Worm (Caenorhabditis elegans) whole organism, early embryonic: ENCODE measurements around the gene T01C4.8.

Experiments
- B0310.2 ChIP-seq: sonication (generic microtip); optimal IDR thresholded peaks from 2 replicates; lab custom pipeline; 2016; ENCODE audit warnings: mild to moderate bottlenecking, missing genetic modification characterization, missing compliant biosample characterization
- F13C5.2 ChIP-seq: sonication (generic microtip); optimal IDR thresholded peaks from 2 replicates; lab custom pipeline; 2017; ENCODE audit warnings: mild to moderate bottlenecking, missing genetic modification characterization, inconsistent platforms, missing compliant biosample characterization
- aly-1 ChIP-seq: sonication (generic microtip); optimal IDR thresholded peaks from 2 replicates; lab custom pipeline; 2016; ENCODE audit warnings: missing genetic modification characterization, missing compliant biosample characterization
- ama-1 ChIP-seq: fragments of 150-350 bp; optimal IDR thresholded peaks from 2 replicates; lab custom pipeline; 2014
- ceh-13 ChIP-seq: fragments of 200-800 bp; sonication (Bioruptor generic); optimal IDR thresholded peaks from 2 replicates; lab custom pipeline; 2018; ENCODE audit warnings: mild to moderate bottlenecking, missing genetic modification characterization, missing compliant biosample characterization
- ceh-36 ChIP-seq: sonication (generic microtip); optimal IDR thresholded peaks from 2 replicates; lab custom pipeline; 2016; ENCODE audit warnings: missing genetic modification characterization, inconsistent platforms, missing compliant biosample characterization
- ets-7 ChIP-seq: sonication (generic microtip); optimal IDR thresholded peaks from 2 replicates; lab custom pipeline; 2016; ENCODE audit warnings: missing genotype, missing genetic modification characterization, missing compliant biosample characterization
- flt-1 ChIP-seq: fragments of 200-800 bp; sonication (Bioruptor generic); IDR thresholded peaks from 2 replicates; pipeline ENCODE4 v1.3.6; 2022; ENCODE audit warnings: missing genetic modification characterization, missing compliant biosample characterization
- hmbx-1 ChIP-seq: sonication (generic microtip); optimal IDR thresholded peaks from 2 replicates; lab custom pipeline; 2016; ENCODE audit warnings: mild to moderate bottlenecking, missing genetic modification characterization, missing compliant biosample characterization
- hmg-4 ChIP-seq: fragments of 200-800 bp; sonication (Bioruptor generic); optimal IDR thresholded peaks from 2 replicates; lab custom pipeline; 2018; ENCODE audit warnings: mild to moderate bottlenecking, missing genetic modification characterization, missing compliant biosample characterization
- hnd-1 ChIP-seq: sonication (generic microtip); optimal IDR thresholded peaks from 2 replicates; lab custom pipeline; 2016; ENCODE audit warnings: missing genetic modification characterization, missing compliant biosample characterization
- pes-1 ChIP-seq: fragments of 200-800 bp; sonication (Bioruptor generic); IDR thresholded peaks from 2 replicates; pipeline ENCODE4 v1.3.6; 2022; ENCODE audit warnings: missing genetic modification reagents, missing genetic modification characterization, missing compliant biosample characterization
- scrt-1 ChIP-seq: fragments of 200-800 bp; sonication (Bioruptor generic); IDR thresholded peaks from 2 replicates; pipeline ENCODE4 v1.3.6; 2022; ENCODE audit warnings: missing genetic modification characterization, missing compliant biosample characterization
- sea-1 ChIP-seq: fragments of 200-800 bp; sonication (Bioruptor generic); conservative IDR thresholded peaks from 2 replicates; pipeline ENCODE4 v1.3.6; 2022; ENCODE audit warnings: missing genetic modification characterization, missing compliant biosample characterization
- tbx-11 ChIP-seq: fragments of 200-800 bp; sonication (Bioruptor generic); IDR thresholded peaks from 2 replicates; pipeline ENCODE4 v1.3.6; 2022; ENCODE audit warnings: missing genetic modification characterization, missing compliant biosample characterization
- tbx-37 ChIP-seq: fragments of 200-800 bp; sonication (Bioruptor generic); conservative IDR thresholded peaks from 2 replicates; pipeline ENCODE4 v1.3.6; 2022; ENCODE audit warnings: missing genetic modification reagents, missing genetic modification characterization, missing compliant biosample characterization
- tra-4 ChIP-seq: sonication (generic microtip); optimal IDR thresholded peaks from 2 replicates; lab custom pipeline; 2017; ENCODE audit warnings: missing genetic modification characterization, missing compliant biosample characterization

The T01C4.8 gene

ce11 chrV:7096811-7097210 is 32.5 kb downstream of the T01C4.8 start:
- TF ChIP-seq ama-1 (no peak), tbx-11 (GFP tag; lab: Robert Waterston, UW) (no peak)

- no peak for TF ChIP-seq aly-1 (tag; lab: Kevin White, UChicago)
- no peak for TF ChIP-seq sea-1
- no peak for TF ChIP-seq flt-1 (GFP tag; lab: Robert Waterston, UW)
These were observed 33.1 kb downstream of the T01C4.8 start for ce11 chrV:7096129-7096730.

- no peak for TF ChIP-seq B0310.2
- no peak for TF ChIP-seq tbx-37 (GFP tag; lab: Robert Waterston, UW)
- TF ChIP-seq hmg-4 (GFP tag; lab: Kevin White, UChicago): no peak
- no peak for TF ChIP-seq tra-4 (tag; lab: Kevin White, UChicago)
- no peak for TF ChIP-seq scrt-1 (GFP tag; lab: Robert Waterston, UW)
- no peak for TF ChIP-seq tbx-11 (GFP tag; lab: Robert Waterston, UW)
- no peak for TF ChIP-seq F13C5.2 (tag; lab: Kevin White, UChicago)
- no peak for TF ChIP-seq ama-1
- no peak for TF ChIP-seq flt-1 (GFP tag; lab: Robert Waterston, UW)
- TF ChIP-seq ceh-36: no peak
- TF ChIP-seq hnd-1 (tag; lab: Kevin White, UChicago): no peak
- TF ChIP-seq pes-1: no peak
- TF ChIP-seq hmbx-1 (tag; lab: Kevin White, UChicago): no peak
- TF ChIP-seq ets-7 (tag; lab: Kevin White, UChicago): no peak
These were observed 33.9 kb downstream of the T01C4.8 start for ce11 chrV:7095254-7095990.

ce11 chrV:7093720-7094401 is 35.5 kb downstream of the T01C4.8 start, which contains the start of gene nhr-135:
nhr-135 (minus strand) TSS chrV:7093770.
- TF ChIP-seq ets-7 (tag; lab: Kevin White, UChicago): no peak
- TF ChIP-seq ama-1: no peak
- TF ChIP-seq sea-1: no peak
- TF ChIP-seq B0310.2: no peak
- TF ChIP-seq ceh-36: no peak
- TF ChIP-seq flt-1 (GFP tag; lab: Robert Waterston, UW): no peak

ce11 chrV:7091287-7091686 is 38.1 kb downstream of the T01C4.8 start, which contains the start of gene nhr-286:
nhr-286 (minus strand) TSS chrV:7091610.
- TF ChIP-seq scrt-1 (GFP tag; lab: Robert Waterston, UW) (no peak), flt-1 (GFP tag; lab: Robert Waterston, UW) (no peak), ceh-36 (no peak), tbx-37 (GFP tag; lab: Robert Waterston, UW) (no peak), ceh-13 (no peak)

ce11 chrV:7089217-7089616 is 40.1 kb downstream of the T01C4.8 start:
- TF ChIP-seq ceh-36 (no peak), sea-1 (no peak), ets-7 (tag; lab: Kevin White, UChicago) (no peak), tbx-11 (GFP tag; lab: Robert Waterston, UW) (no peak), hnd-1 (tag; lab: Kevin White, UChicago) (no peak), hmbx-1 (tag; lab: Kevin White, UChicago) (no peak), aly-1 (tag; lab: Kevin White, UChicago) (no peak), hmg-4 (GFP tag; lab: Kevin White, UChicago) (no peak), F13C5.2 (tag; lab: Kevin White, UChicago) (no peak), flt-1 (GFP tag; lab: Robert Waterston, UW) (no peak)

ce11 chrV:7087340-7087739 is 42.0 kb downstream of the T01C4.8 start:
- TF ChIP-seq tbx-37 (GFP tag; lab: Robert Waterston, UW) (no peak), tbx-11 (GFP tag; lab: Robert Waterston, UW) (no peak), ceh-13 (no peak), hnd-1 (tag; lab: Kevin White, UChicago) (no peak), pes-1 (no peak), flt-1 (GFP tag; lab: Robert Waterston, UW) (no peak), ama-1 (no peak), sea-1 (no peak), ceh-36 (no peak), aly-1 (tag; lab: Kevin White, UChicago) (no peak), B0310.2 (no peak), hmg-4 (GFP tag; lab: Kevin White, UChicago) (no peak), ets-7 (tag; lab: Kevin White, UChicago) (no peak), tra-4 (tag; lab: Kevin White, UChicago) (no peak), hmbx-1 (tag; lab: Kevin White, UChicago) (no peak), scrt-1 (GFP tag; lab: Robert Waterston, UW) (no peak), F13C5.2 (tag; lab: Kevin White, UChicago) (no peak)

- TF ChIP-seq scrt-1 (GFP tag; lab: Robert Waterston, UW) (no peak), tbx-11 (GFP tag; lab: Robert Waterston, UW) (no peak), hmbx-1 (tag; lab: Kevin White, UChicago) (no peak), flt-1 (GFP tag; lab: Robert Waterston, UW) (no peak), tbx-37 (GFP tag; lab: Robert Waterston, UW) (no peak)
These were observed 43.7 kb downstream of the T01C4.8 start, which contains the start of gene VC5.2 for ce11 chrV:7085518-7086104. VC5.2 (plus strand) TSS chrV:7085956.
